Worm (Caenorhabditis elegans): ENCODE results near the gene R04A9.3.

ce11 chrX:404597-404996, 24.2 kb upstream of the R04A9.3 start, which contains the start of gene R04A9.1:
- TF ChIP-seq madf-2 (tag; optimal IDR thresholded peaks at IDR 0.05): no peak
- TF ChIP-seq sox-2 (GFP tag; IDR thresholded peaks at IDR 0.05): no peak
- no peak for TF ChIP-seq ceh-48 (tag; optimal IDR thresholded peaks at IDR 0.05)
- TF ChIP-seq unc-55 (GFP tag; optimal IDR thresholded peaks at IDR 0.05): no peak
- no peak for TF ChIP-seq hlh-30 (tag; optimal IDR thresholded peaks at IDR 0.05; ENCODE audit: insufficient read depth)

Data from whole organism, late embryonic.